Worm (Caenorhabditis elegans) whole organism, mixed stage, embryonic: ENCODE data around the gene Y56A3A.2.
A peak's percentile ranks its signal among the peaks of the same experiment; 100 is the strongest.

ENCODE experiments used
- M03D4.4 ChIP-seq: sonication (generic microtip); optimal IDR thresholded peaks from 2 replicates; lab custom pipeline; 2017; ENCODE audit warnings: mild to moderate bottlenecking, missing genetic modification characterization, missing compliant biosample characterization
- bed-3 ChIP-seq: fragments of 200-800 bp; sonication (Bioruptor generic); optimal IDR thresholded peaks from 3 replicates; lab custom pipeline; 2018; ENCODE audit warnings: mild to moderate bottlenecking, missing genetic modification characterization, moderate library complexity, missing compliant biosample characterization
- blmp-1 ChIP-seq: fragments of 150-350 bp; optimal IDR thresholded peaks from 2 replicates; lab custom pipeline; 2014; ENCODE audit warnings: missing biosample characterization, missing genetic modification characterization
- ceh-43 ChIP-seq: fragments of 200-800 bp; sonication (Bioruptor generic); optimal IDR thresholded peaks from 2 replicates; lab custom pipeline; 2018; ENCODE audit warnings: mild to moderate bottlenecking, missing genetic modification characterization, moderate library complexity, missing compliant biosample characterization
- ceh-83 ChIP-seq: fragments of 200-800 bp; sonication (Bioruptor generic); optimal IDR thresholded peaks from 2 replicates; lab custom pipeline; 2018; ENCODE audit warnings: mild to moderate bottlenecking, missing genetic modification characterization, missing compliant biosample characterization
- ces-1 ChIP-seq: fragments of 150-350 bp; optimal IDR thresholded peaks from 2 replicates; lab custom pipeline; 2014; ENCODE audit warnings: missing biosample characterization, missing genetic modification reagents, missing genetic modification characterization
- cnd-1 ChIP-seq: fragments of 200-800 bp; sonication (Bioruptor generic); optimal IDR thresholded peaks from 2 replicates; lab custom pipeline; 2018; ENCODE audit warnings: mild to moderate bottlenecking, missing genetic modification characterization, missing compliant biosample characterization
- drap-1 ChIP-seq: fragments of 200-800 bp; sonication (Bioruptor generic); optimal IDR thresholded peaks from 3 replicates; lab custom pipeline; 2018; ENCODE audit warnings: mild to moderate bottlenecking, missing genetic modification characterization, missing compliant biosample characterization
- elt-1 ChIP-seq: sonication (generic microtip); optimal IDR thresholded peaks from 2 replicates; lab custom pipeline; 2017; ENCODE audit warnings: missing genetic modification characterization, mild to moderate bottlenecking, missing compliant biosample characterization, antibody characterized with exemption, moderate library complexity, borderline replicate concordance; ENCODE audit not compliant: insufficient read depth
- elt-3 ChIP-seq: fragments of 150-350 bp; optimal IDR thresholded peaks from 2 replicates; lab custom pipeline; 2014; ENCODE audit warnings: missing biosample characterization, missing genetic modification characterization
- flh-1 ChIP-seq: fragments of 200-800 bp; sonication (Bioruptor generic); optimal IDR thresholded peaks from 2 replicates; lab custom pipeline; 2018; ENCODE audit warnings: mild to moderate bottlenecking, missing genetic modification characterization, moderate library complexity, missing compliant biosample characterization
- ham-2 ChIP-seq: fragments of 200-800 bp; sonication (Bioruptor generic); optimal IDR thresholded peaks from 2 replicates; lab custom pipeline; 2018; ENCODE audit warnings: mild to moderate bottlenecking, missing genetic modification characterization, missing compliant biosample characterization
- hlh-1 ChIP-seq: fragments of 150-350 bp; optimal IDR thresholded peaks from 2 replicates; lab custom pipeline; 2014; ENCODE audit warnings: missing biosample characterization, missing genetic modification reagents, missing genetic modification characterization
- lin-13 ChIP-seq: fragments of 150-350 bp; optimal IDR thresholded peaks from 2 replicates; lab custom pipeline; 2014; ENCODE audit warnings: missing biosample characterization, missing genetic modification characterization
- lin-32 ChIP-seq: fragments of 200-800 bp; sonication (Bioruptor generic); optimal IDR thresholded peaks from 2 replicates; lab custom pipeline; 2018; ENCODE audit warnings: mild to moderate bottlenecking, missing genetic modification characterization, missing compliant biosample characterization
- lsy-2 ChIP-seq: fragments of 150-350 bp; optimal IDR thresholded peaks from 2 replicates; lab custom pipeline; 2014; ENCODE audit warnings: missing biosample characterization, missing genetic modification characterization
- mab-5 ChIP-seq: fragments of 150-350 bp; optimal IDR thresholded peaks from 2 replicates; lab custom pipeline; 2014; ENCODE audit warnings: missing biosample characterization, missing genetic modification characterization
- mep-1 ChIP-seq: fragments of 150-350 bp; optimal IDR thresholded peaks from 2 replicates; lab custom pipeline; 2017; ENCODE audit warnings: missing biosample characterization, missing genetic modification reagents, missing genetic modification characterization, inconsistent platforms
- mls-2 ChIP-seq: sonication (generic microtip); optimal IDR thresholded peaks from 2 replicates; lab custom pipeline; 2016; ENCODE audit warnings: mild to moderate bottlenecking, missing genetic modification characterization, moderate library complexity, missing compliant biosample characterization
- nhr-12 ChIP-seq: fragments of 150-350 bp; optimal IDR thresholded peaks from 2 replicates; lab custom pipeline; 2014; ENCODE audit warnings: missing biosample characterization, missing genetic modification characterization
- nhr-2 ChIP-seq: fragments of 150-350 bp; optimal IDR thresholded peaks from 2 replicates; lab custom pipeline; 2014; ENCODE audit warnings: missing biosample characterization, missing genetic modification characterization
- nhr-237 ChIP-seq: fragments of 150-350 bp; optimal IDR thresholded peaks from 2 replicates; lab custom pipeline; 2014; ENCODE audit warnings: missing biosample characterization, missing genetic modification characterization
- nhr-28 ChIP-seq: fragments of 150-350 bp; optimal IDR thresholded peaks from 2 replicates; lab custom pipeline; 2014; ENCODE audit warnings: missing biosample characterization, missing genetic modification characterization
- nhr-76 ChIP-seq: sonication (generic microtip); optimal IDR thresholded peaks from 2 replicates; lab custom pipeline; 2017; ENCODE audit warnings: missing biosample characterization, missing genetic modification characterization
- pha-4 ChIP-seq: fragments of 150-350 bp; optimal IDR thresholded peaks from 2 replicates; lab custom pipeline; 2018; ENCODE audit warnings: missing biosample characterization, missing genetic modification reagents, missing genetic modification characterization
- sem-2 ChIP-seq: fragments of 200-800 bp; sonication (Bioruptor generic); optimal IDR thresholded peaks from 2 replicates; lab custom pipeline; 2018; ENCODE audit warnings: mild to moderate bottlenecking, missing genetic modification characterization, missing compliant biosample characterization
- snpc-4 ChIP-seq: fragments of 150-350 bp; optimal IDR thresholded peaks from 2 replicates; lab custom pipeline; 2014; ENCODE audit warnings: missing biosample characterization, missing genetic modification characterization
- sptf-1 ChIP-seq: sonication (generic microtip); optimal IDR thresholded peaks from 2 replicates; lab custom pipeline; 2017; ENCODE audit warnings: mild to moderate bottlenecking, missing genetic modification characterization, moderate library complexity, missing compliant biosample characterization
- tbx-8 ChIP-seq: fragments of 200-800 bp; sonication (Bioruptor generic); optimal IDR thresholded peaks from 2 replicates; lab custom pipeline; 2018; ENCODE audit warnings: mild to moderate bottlenecking, missing genetic modification characterization, moderate library complexity, missing compliant biosample characterization
- unc-120 ChIP-seq: sonication (generic microtip); optimal IDR thresholded peaks from 2 replicates; lab custom pipeline; 2017; ENCODE audit warnings: missing genetic modification characterization, missing compliant biosample characterization; ENCODE audit not compliant: poor library complexity, severe bottlenecking
- unc-39 ChIP-seq: fragments of 150-350 bp; optimal IDR thresholded peaks from 2 replicates; lab custom pipeline; 2014; ENCODE audit warnings: missing biosample characterization, missing genetic modification characterization
- unc-62 ChIP-seq: fragments of 150-350 bp; optimal IDR thresholded peaks from 2 replicates; lab custom pipeline; 2014; ENCODE audit warnings: missing biosample characterization, missing genetic modification reagents, missing genetic modification characterization
- zip-8 ChIP-seq: fragments of 150-350 bp; optimal IDR thresholded peaks from 2 replicates; lab custom pipeline; 2014; ENCODE audit warnings: missing biosample characterization, missing genetic modification characterization
- ztf-11 ChIP-seq: fragments of 150-350 bp; optimal IDR thresholded peaks from 2 replicates; lab custom pipeline; 2014; ENCODE audit warnings: missing biosample characterization, missing genetic modification characterization

Gene Y56A3A.2

ce11 chrIII:11870009-11870408 is 8.0 kb upstream of the Y56A3A.2 start:
- TF ChIP-seq unc-62 (peak; percentile 34), ztf-11 (tag; lab: Kevin White, UChicago) (no peak), nhr-76 (tag; lab: Kevin White, UChicago) (no peak), lin-13 (tag; lab: Kevin White, UChicago) (peak; percentile 65), nhr-237 (tag; lab: Kevin White, UChicago) (peak; percentile 75), snpc-4 (tag; lab: Kevin White, UChicago) (no peak), mls-2 (peak; percentile 33), bed-3 (GFP tag; lab: Kevin White, UChicago) (no peak), M03D4.4 (tag; lab: Kevin White, UChicago) (no peak), ham-2 (no peak), unc-39 (tag; lab: Kevin White, UChicago) (no peak), ceh-83 (GFP tag; lab: Kevin White, UChicago) (no peak), nhr-2 (tag; lab: Kevin White, UChicago) (peak; percentile 3), drap-1 (peak; percentile 32), ces-1 (peak; percentile 93), cnd-1 (tag; lab: Kevin White, UChicago) (peak; percentile 42), elt-3 (tag; lab: Kevin White, UChicago) (no peak), lsy-2 (tag; lab: Kevin White, UChicago) (peak; percentile 72), sem-2 (GFP tag; lab: Kevin White, UChicago) (no peak), pha-4 (tag; lab: Kevin White, UChicago) (peak; percentile 82), ceh-43 (GFP tag; lab: Kevin White, UChicago) (no peak), sptf-1 (tag; lab: Kevin White, UChicago) (peak; percentile 68), lin-32 (GFP tag; lab: Kevin White, UChicago) (no peak), flh-1 (GFP tag; lab: Kevin White, UChicago) (no peak), mep-1 (tag; lab: Kevin White, UChicago) (peak; percentile 28), elt-1 (no peak), nhr-12 (no peak), unc-120 (tag; lab: Kevin White, UChicago) (peak; percentile 88), blmp-1 (no peak), hlh-1 (tag; lab: Kevin White, UChicago) (no peak), mab-5 (tag; lab: Kevin White, UChicago) (no peak), nhr-28 (tag; lab: Kevin White, UChicago) (no peak)

ce11 chrIII:11869231-11869912 is 7.3 kb upstream of the Y56A3A.2 start, which contains the start of gene taf-12:
taf-12 (minus strand) TSS chrIII:11869281.
- TF ChIP-seq nhr-237 (tag; lab: Kevin White, UChicago) = no peak
- TF ChIP-seq lsy-2 (tag; lab: Kevin White, UChicago) = no peak
- no peak for TF ChIP-seq ztf-11 (tag; lab: Kevin White, UChicago)
- TF ChIP-seq bed-3 (GFP tag; lab: Kevin White, UChicago) = no peak

ce11 chrIII:11866127-11866526 is 4.1 kb upstream of the Y56A3A.2 start:
- no peak for TF ChIP-seq mls-2
- no peak for TF ChIP-seq M03D4.4 (tag; lab: Kevin White, UChicago)
- no peak for TF ChIP-seq unc-39 (tag; lab: Kevin White, UChicago)
- TF ChIP-seq bed-3 (GFP tag; lab: Kevin White, UChicago) = no peak
- TF ChIP-seq lsy-2 (tag; lab: Kevin White, UChicago) = no peak
- no peak for TF ChIP-seq tbx-8 (GFP tag; lab: Kevin White, UChicago)
- TF ChIP-seq nhr-237 (tag; lab: Kevin White, UChicago) = no peak
- TF ChIP-seq ces-1 = no peak

- no peak for TF ChIP-seq unc-39 (tag; lab: Kevin White, UChicago)
- TF ChIP-seq nhr-237 (tag; lab: Kevin White, UChicago) = no peak
- no peak for TF ChIP-seq elt-1
- no peak for TF ChIP-seq nhr-28 (tag; lab: Kevin White, UChicago)
- TF ChIP-seq ztf-11 (tag; lab: Kevin White, UChicago) = no peak
- no peak for TF ChIP-seq hlh-1 (tag; lab: Kevin White, UChicago)
- no peak for TF ChIP-seq nhr-2 (tag; lab: Kevin White, UChicago)
- TF ChIP-seq nhr-12 = no peak
- no peak for TF ChIP-seq mep-1 (tag; lab: Kevin White, UChicago)
- TF ChIP-seq sptf-1 (tag; lab: Kevin White, UChicago) = no peak
- no peak for TF ChIP-seq tbx-8 (GFP tag; lab: Kevin White, UChicago)
- no peak for TF ChIP-seq ham-2
- no peak for TF ChIP-seq lsy-2 (tag; lab: Kevin White, UChicago)
- TF ChIP-seq elt-3 (tag; lab: Kevin White, UChicago) = no peak
- TF ChIP-seq zip-8 = no peak
- no peak for TF ChIP-seq pha-4 (tag; lab: Kevin White, UChicago)
- TF ChIP-seq ces-1 = no peak
- no peak for TF ChIP-seq bed-3 (GFP tag; lab: Kevin White, UChicago)
- TF ChIP-seq snpc-4 (tag; lab: Kevin White, UChicago) = no peak
Measured at ce11 chrIII:11861123-11861522, 926 bp downstream of the Y56A3A.2 start.
